Fruit fly (Drosophila melanogaster) S2 (cell line): Measurements from ENCODE around the gene CG7568.

Experiments used
- CG8478 ChIP-seq: fragments of >200 bp; optimal IDR thresholded peaks from 2 replicates; lab custom pipeline; 2018
- CTCF ChIP-seq, 2 experiments: fragments of >200 bp; optimal IDR thresholded peaks; 2 replicates each; lab custom pipeline; 2018

DNA sequence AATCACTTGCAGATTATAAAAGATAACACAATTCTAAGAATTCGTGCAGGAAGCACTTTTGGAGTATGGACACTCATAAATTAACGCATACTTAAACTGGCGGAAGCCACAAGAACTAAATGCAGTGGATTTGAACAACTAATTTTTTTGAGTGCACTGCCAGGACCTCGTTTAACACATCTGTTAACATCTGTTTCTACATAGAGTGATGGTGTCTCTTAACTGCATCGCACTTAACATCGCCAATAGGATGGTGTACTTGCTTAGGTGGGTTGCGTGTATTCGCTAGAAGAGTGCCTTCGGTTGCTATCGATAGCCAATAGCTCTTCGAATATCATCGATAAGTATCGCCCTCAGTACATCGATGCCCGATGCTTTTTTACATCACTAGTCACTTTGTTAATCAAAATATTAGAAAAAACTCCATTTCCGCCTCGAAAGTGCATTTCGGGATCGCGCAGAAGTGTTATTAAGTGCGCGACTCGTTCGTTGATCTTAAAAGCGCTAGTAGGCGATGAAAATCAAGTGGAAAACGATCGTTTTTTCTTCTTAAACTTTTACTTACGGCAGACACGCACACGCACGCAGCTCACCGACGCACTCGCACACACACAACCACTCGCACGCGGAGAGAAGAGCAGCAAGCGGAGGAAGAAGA is 9.1 kb downstream of the CG7568 start, which contains the start of gene alph:
- peak; percentile 76 to 82 for TF ChIP-seq CTCF (optimal IDR thresholded peaks at IDR 0.05; lab: Kevin White, UChicago)
- no peak for TF ChIP-seq CG8478 (lab: Kevin White, UChicago)
